Fruit fly (Drosophila melanogaster) whole organism, embryonic: ENCODE results near the gene Ide.

Experiments
- Atf-2 ChIP-seq: fragments of 200-800 bp; sonication (Bioruptor generic); optimal IDR thresholded peaks from 2 replicates; lab custom pipeline; 2016; ENCODE audit warnings: missing biosample characterization, missing genetic modification characterization
- CG16815 ChIP-seq: fragments of 200-800 bp; sonication (Bioruptor generic); optimal IDR thresholded peaks from 3 replicates; lab custom pipeline; 2017; ENCODE audit warnings: missing biosample characterization, mild to moderate bottlenecking, missing genetic modification characterization
- CG4360 ChIP-seq: fragments of 200-800 bp; sonication (Bioruptor generic); IDR thresholded peaks from 2 replicates; pipeline ENCODE4 v1.3.6; 2022; ENCODE audit warnings: missing biosample characterization, missing genetic modification characterization
- CG4854 ChIP-seq: fragments of 200-800 bp; sonication (Bioruptor generic); optimal IDR thresholded peaks from 2 replicates; lab custom pipeline; 2016; ENCODE audit warnings: missing biosample characterization, missing genetic modification characterization, inconsistent platforms
- CG8944 ChIP-seq: fragments of 200-800 bp; sonication (Bioruptor generic); optimal IDR thresholded peaks from 3 replicates; lab custom pipeline; 2016; ENCODE audit warnings: missing biosample characterization, missing genetic modification characterization
- CrebB ChIP-seq: fragments of 200-800 bp; sonication (Bioruptor generic); optimal IDR thresholded peaks from 3 replicates; lab custom pipeline; 2018; ENCODE audit warnings: missing biosample characterization, mild to moderate bottlenecking, missing genetic modification characterization
- pita ChIP-seq: fragments of 200-800 bp; sonication (Bioruptor generic); optimal IDR thresholded peaks from 2 replicates; lab custom pipeline; 2017; ENCODE audit warnings: missing biosample characterization, mild to moderate bottlenecking, missing genetic modification characterization

- TF ChIP-seq Atf-2 (GFP tag; lab: Kevin White, UChicago): no peak
- no peak for TF ChIP-seq CG8944 (GFP tag; lab: Kevin White, UChicago)
- no peak for TF ChIP-seq CG4854 (GFP tag; lab: Kevin White, UChicago)
- TF ChIP-seq pita (GFP tag; lab: Kevin White, UChicago): no peak
- TF ChIP-seq CG4360 (GFP tag; lab: Robert Waterston, UW): no peak
- peak; percentile 60 for TF ChIP-seq CrebB
- no peak for TF ChIP-seq CG16815 (GFP tag; lab: Kevin White, UChicago)
Measured at dm6 chr3L:20405971-20406948, 30.6 kb upstream of the Ide start.
